Worm (Caenorhabditis elegans) whole organism, young adult: ENCODE results near the gene C39B5.6.

ENCODE experiments used
- B0336.3 ChIP-seq: fragments of 200-800 bp; sonication (Bioruptor generic); IDR thresholded peaks from 2 replicates; pipeline ENCODE4 v1.3.6; 2022; ENCODE audit warnings: missing genetic modification characterization, missing compliant biosample characterization
- D2030.7 ChIP-seq: fragments of 200-800 bp; sonication (Bioruptor generic); IDR thresholded peaks from 2 replicates; pipeline ENCODE4 v1.3.6; 2022; ENCODE audit warnings: missing genetic modification reagents, missing genetic modification characterization, missing compliant biosample characterization
- F33H1.4 ChIP-seq: fragments of 200-800 bp; sonication (Bioruptor generic); IDR thresholded peaks from 2 replicates; pipeline ENCODE4 v1.3.6; 2022; ENCODE audit warnings: missing genetic modification reagents, missing genetic modification characterization, missing compliant biosample characterization
- K12H6.12 ChIP-seq: fragments of 200-800 bp; sonication (Bioruptor generic); optimal IDR thresholded peaks from 2 replicates; lab custom pipeline; 2018; ENCODE audit warnings: mild to moderate bottlenecking, missing genetic modification characterization, missing compliant biosample characterization
- Y53G8AR.9 ChIP-seq: fragments of 200-800 bp; sonication (Bioruptor generic); conservative IDR thresholded peaks from 2 replicates; pipeline ENCODE4 v1.3.6; 2022; ENCODE audit warnings: missing genetic modification reagents, missing genetic modification characterization, missing compliant biosample characterization
- ZK185.1 ChIP-seq: sonication (generic microtip); optimal IDR thresholded peaks from 2 replicates; lab custom pipeline; 2016; ENCODE audit warnings: mild to moderate bottlenecking, missing genetic modification characterization, missing compliant biosample characterization; ENCODE audit not compliant: poor library complexity, severe bottlenecking
- ama-1 ChIP-seq, 3 experiments: fragments of 150-350 bp in 1 of 3; sonication (generic microtip) in 2 of 3; optimal IDR thresholded peaks; 2 replicates each; lab custom pipeline; 2014 to 2018; ENCODE audit warnings: missing biosample characterization in 2 of 3, missing genetic modification characterization in 2 of 3, missing genetic modification reagents in 2 of 3
- cebp-1 ChIP-seq, 2 experiments: fragments of 200-800 bp in 1 of 2; sonication (Bioruptor generic) in 1 of 2; sonication (generic microtip) in 1 of 2; IDR thresholded peaks in 1 of 2; optimal IDR thresholded peaks in 1 of 2; 2 replicates each; pipeline versions ENCODE4 v1.3.6 to Lab custom; 2017 to 2022; ENCODE audit warnings: missing compliant biosample characterization in 2 of 2, missing genetic modification characterization in 2 of 2, mild to moderate bottlenecking in 1 of 2, missing genetic modification reagents in 1 of 2, moderate library complexity in 1 of 2
- ceh-40 ChIP-seq: fragments of 200-800 bp; sonication (Bioruptor generic); IDR thresholded peaks from 2 replicates; pipeline ENCODE4 v1.3.6; 2022; ENCODE audit warnings: missing genetic modification characterization, missing compliant biosample characterization
- dox-1 ChIP-seq: fragments of 200-800 bp; sonication (Bioruptor generic); IDR thresholded peaks from 2 replicates; pipeline ENCODE4 v1.3.6; 2022; ENCODE audit warnings: missing genetic modification reagents, missing genetic modification characterization, missing compliant biosample characterization
- dpl-1 ChIP-seq: fragments of 150-350 bp; optimal IDR thresholded peaks from 2 replicates; lab custom pipeline; 2014; ENCODE audit warnings: missing biosample characterization, missing genetic modification reagents, missing genetic modification characterization
- efl-1 ChIP-seq: fragments of 150-350 bp; optimal IDR thresholded peaks from 2 replicates; lab custom pipeline; 2014; ENCODE audit warnings: missing biosample characterization, missing genetic modification reagents, missing genetic modification characterization
- egl-18 ChIP-seq: fragments of 200-800 bp; sonication (Bioruptor generic); IDR thresholded peaks from 2 replicates; pipeline ENCODE4 v1.3.6; 2022; ENCODE audit warnings: missing genetic modification reagents, missing genetic modification characterization, missing compliant biosample characterization
- him-1 ChIP-seq: sonication (generic microtip); optimal IDR thresholded peaks from 2 replicates; lab custom pipeline; 2016; ENCODE audit warnings: missing genotype, missing genetic modification reagents, missing genetic modification characterization, missing compliant biosample characterization
- hmg-1.2 ChIP-seq: fragments of 200-800 bp; sonication (Bioruptor generic); IDR thresholded peaks from 2 replicates; pipeline ENCODE4 v1.3.6; 2022; ENCODE audit warnings: missing genetic modification reagents, missing genetic modification characterization, missing compliant biosample characterization
- hsf-1 ChIP-seq: fragments of 200-800 bp; sonication (Bioruptor generic); IDR thresholded peaks from 2 replicates; pipeline ENCODE4 v1.3.6; 2022; ENCODE audit warnings: missing genetic modification reagents, missing genetic modification characterization, missing compliant biosample characterization
- lin-35 ChIP-seq, 3 experiments: fragments of 150-350 bp in 2 of 3; sonication (generic microtip) in 1 of 3; optimal IDR thresholded peaks; 2 replicates each; lab custom pipeline; 2014 to 2018; ENCODE audit warnings: missing biosample characterization in 3 of 3, missing genetic modification characterization in 3 of 3, missing genetic modification reagents in 3 of 3
- lin-40 ChIP-seq: sonication (generic microtip); optimal IDR thresholded peaks from 2 replicates; lab custom pipeline; 2016; ENCODE audit warnings: missing genetic modification characterization, mild to moderate bottlenecking, missing compliant biosample characterization, missing genotype, missing genetic modification reagents
- lin-54 ChIP-seq: fragments of 200-800 bp; sonication (Bioruptor generic); optimal IDR thresholded peaks from 2 replicates; lab custom pipeline; 2018; ENCODE audit warnings: mild to moderate bottlenecking, missing genetic modification characterization, missing compliant biosample characterization
- lir-1 ChIP-seq: fragments of 200-800 bp; sonication (Bioruptor generic); conservative IDR thresholded peaks from 2 replicates; pipeline ENCODE4 v1.3.6; 2022; ENCODE audit warnings: missing genetic modification reagents, missing genetic modification characterization, missing compliant biosample characterization
- lsl-1 ChIP-seq: fragments of 200-800 bp; sonication (Bioruptor generic); optimal IDR thresholded peaks from 2 replicates; lab custom pipeline; 2018; ENCODE audit warnings: mild to moderate bottlenecking, missing genetic modification characterization, moderate library complexity, missing compliant biosample characterization
- madf-6 ChIP-seq: fragments of 200-800 bp; sonication (Bioruptor generic); IDR thresholded peaks from 2 replicates; pipeline ENCODE4 v1.3.6; 2022; ENCODE audit warnings: missing genetic modification reagents, missing genetic modification characterization, missing compliant biosample characterization
- mcd-1 ChIP-seq: fragments of 200-800 bp; sonication (Bioruptor generic); IDR thresholded peaks from 2 replicates; pipeline ENCODE4 v1.3.6; 2022; ENCODE audit warnings: missing genetic modification reagents, missing genetic modification characterization, missing compliant biosample characterization
- mel-28 ChIP-seq: sonication (generic microtip); optimal IDR thresholded peaks from 2 replicates; lab custom pipeline; 2016; ENCODE audit warnings: borderline replicate concordance, mild to moderate bottlenecking, missing genetic modification characterization, missing compliant biosample characterization
- nfyb-1 ChIP-seq: fragments of 200-800 bp; sonication (Bioruptor generic); IDR thresholded peaks from 2 replicates; pipeline ENCODE4 v1.3.6; 2022; ENCODE audit warnings: missing genetic modification reagents, missing genetic modification characterization, missing compliant biosample characterization
- nhr-179 ChIP-seq: sonication (generic microtip); optimal IDR thresholded peaks from 2 replicates; lab custom pipeline; 2016; ENCODE audit warnings: mild to moderate bottlenecking, missing genetic modification characterization, missing compliant biosample characterization
- pbrm-1 ChIP-seq: fragments of 200-800 bp; sonication (Bioruptor generic); IDR thresholded peaks from 2 replicates; pipeline ENCODE4 v1.3.6; 2022; ENCODE audit warnings: missing genetic modification reagents, missing genetic modification characterization, missing compliant biosample characterization
- rcor-1 ChIP-seq: fragments of 200-800 bp; sonication (Bioruptor generic); IDR thresholded peaks from 2 replicates; pipeline ENCODE4 v1.3.6; 2022; ENCODE audit warnings: missing genetic modification reagents, missing genetic modification characterization, missing compliant biosample characterization
- sdz-38 ChIP-seq: sonication (generic microtip); optimal IDR thresholded peaks from 2 replicates; lab custom pipeline; 2016; ENCODE audit warnings: missing genotype, missing genetic modification characterization, missing compliant biosample characterization
- snpc-1.3 ChIP-seq: sonication (generic microtip); optimal IDR thresholded peaks from 2 replicates; lab custom pipeline; 2017; ENCODE audit warnings: missing genetic modification characterization, mild to moderate bottlenecking, missing compliant biosample characterization, antibody characterized with exemption, moderate library complexity, missing genotype, missing genetic modification reagents; ENCODE audit not compliant: insufficient read depth
- snpc-3.4 ChIP-seq: sonication (generic microtip); optimal IDR thresholded peaks from 2 replicates; lab custom pipeline; 2017; ENCODE audit warnings: missing genetic modification characterization, mild to moderate bottlenecking, missing compliant biosample characterization, antibody characterized with exemption, moderate library complexity, missing genotype, missing genetic modification reagents
- tbp1 ChIP-seq: fragments of 200-800 bp; sonication (Bioruptor generic); optimal IDR thresholded peaks from 2 replicates; lab custom pipeline; 2018; ENCODE audit warnings: mild to moderate bottlenecking, missing genetic modification characterization, missing compliant biosample characterization
- xnd-1 ChIP-seq: sonication (generic microtip); optimal IDR thresholded peaks from 2 replicates; lab custom pipeline; 2016; ENCODE audit warnings: missing genotype, missing genetic modification reagents, missing genetic modification characterization, missing compliant biosample characterization
- zfh-2 ChIP-seq: fragments of 200-800 bp; sonication (Bioruptor generic); conservative IDR thresholded peaks from 2 replicates; pipeline ENCODE4 v1.3.6; 2022; ENCODE audit warnings: missing genetic modification reagents, missing genetic modification characterization, missing compliant biosample characterization
- ztf-18 ChIP-seq: sonication (generic microtip); optimal IDR thresholded peaks from 2 replicates; lab custom pipeline; 2016; ENCODE audit warnings: missing genotype, mild to moderate bottlenecking, missing genetic modification characterization, missing compliant biosample characterization

The C39B5.6 gene

ce11 chrIII:2197706-2198105, at the start of gene C39B5.6:
Gene C39B5.6, plus strand, starts transcription at chrIII:2198006.
- TF ChIP-seq mcd-1 (GFP tag; lab: Robert Waterston, UW) = 0 out of 2 replicates have a peak, but pooled peaks have one; percentile 4
- no peak for TF ChIP-seq ztf-18

ce11 chrIII:2150555-2150954, 47.3 kb upstream of the C39B5.6 start:
- TF ChIP-seq mel-28 (tag; lab: Kevin White, UChicago) (no peak), ama-1 (optimal IDR thresholded peaks at IDR 0.05; lab: Kevin White, UChicago) (no peak), ama-1 (GFP tag; optimal IDR thresholded peaks at IDR 0.05; lab: Kevin White, UChicago) (no peak), lsl-1 (peak; percentile 30), nhr-179 (tag; lab: Kevin White, UChicago) (no peak)

ce11 chrIII:2151480-2151995, 46.3 kb upstream of the C39B5.6 start, which contains the start of gene gcn-1:
Gene gcn-1, plus strand, starts transcription at chrIII:2151945.
- TF ChIP-seq nfyb-1 (GFP tag; lab: Robert Waterston, UW) (0 out of 2 replicates have a peak, but pooled peaks have one; percentile 23), ceh-40 (GFP tag; lab: Robert Waterston, UW) (no peak), K12H6.12 (no peak), snpc-1.3 (tag; lab: Kevin White, UChicago) (peak; percentile 45), D2030.7 (peak; percentile 25; the same call in 1 of the 2 replicates), dox-1 (GFP tag; lab: Robert Waterston, UW) (0 out of 2 replicates have a peak, but pooled peaks have one; percentile 16), dpl-1 (GFP tag; lab: Kevin White, UChicago) (peak; percentile 90), madf-6 (peak; percentile 80), F33H1.4 (peak; percentile 50), egl-18 (GFP tag; lab: Robert Waterston, UW) (no peak), lin-35 (GFP tag; optimal IDR thresholded peaks at IDR 0.05; lab: Kevin White, UChicago) (peak; percentile 37 to 96 (median 57)), hsf-1 (GFP tag; lab: Robert Waterston, UW) (no peak), cebp-1 (GFP tag; IDR thresholded peaks at IDR 0.05; lab: Robert Waterston, UW) (no peak), cebp-1 (tag; optimal IDR thresholded peaks at IDR 0.05; lab: Kevin White, UChicago) (peak; percentile 46), tbp1 (GFP tag; lab: Kevin White, UChicago) (peak; percentile 24), sdz-38 (tag; lab: Kevin White, UChicago) (no peak), hmg-1.2 (GFP tag; lab: Robert Waterston, UW) (0 out of 2 replicates have a peak, but pooled peaks have one; percentile 28), lin-54 (GFP tag; lab: Kevin White, UChicago) (peak; percentile 98), him-1 (tag; lab: Kevin White, UChicago) (peak; percentile 54), xnd-1 (peak; percentile 5), rcor-1 (GFP tag; lab: Robert Waterston, UW) (0 out of 2 replicates have a peak, but pooled peaks have one; percentile 27), B0336.3 (GFP tag; lab: Robert Waterston, UW) (peak; percentile 66), mcd-1 (GFP tag; lab: Robert Waterston, UW) (peak; percentile 77), nhr-179 (tag; lab: Kevin White, UChicago) (no peak), snpc-3.4 (peak; percentile 24), Y53G8AR.9 (GFP tag; lab: Robert Waterston, UW) (0 out of 2 replicates have a peak, but pooled peaks have one; percentile 35), lsl-1 (peak; percentile 66), lir-1 (GFP tag; lab: Robert Waterston, UW) (no peak), ZK185.1 (no peak), zfh-2 (GFP tag; lab: Robert Waterston, UW) (no peak), pbrm-1 (GFP tag; lab: Robert Waterston, UW) (peak; percentile 48; the same call in 1 of the 2 replicates), lin-40 (tag; lab: Kevin White, UChicago) (peak; percentile 67), efl-1 (GFP tag; lab: Kevin White, UChicago) (peak; percentile 84)
